Worm (Caenorhabditis elegans): Measurements from ENCODE around the gene T20D4.15.

- TF ChIP-seq klf-2 (GFP tag; conservative IDR thresholded peaks at IDR 0.05): no peak
- TF ChIP-seq ref-1 (GFP tag; conservative IDR thresholded peaks at IDR 0.05): no peak
- TF ChIP-seq flt-1 (GFP tag; IDR thresholded peaks at IDR 0.05): no peak
- TF ChIP-seq cog-1 (tag; optimal IDR thresholded peaks at IDR 0.05): no peak
- no peak for TF ChIP-seq ztf-29 (GFP tag; IDR thresholded peaks at IDR 0.05)
- no peak for TF ChIP-seq med-1 (GFP tag; optimal IDR thresholded peaks at IDR 0.05; ENCODE audit: insufficient read depth)
- no peak for TF ChIP-seq ztf-23 (GFP tag; IDR thresholded peaks at IDR 0.05)
- no peak for TF ChIP-seq tab-1 (GFP tag; IDR thresholded peaks at IDR 0.05)
Observed at ce11 chrV:3347486-3347885, 47.1 kb downstream of the T20D4.15 start.

All from whole organism, midembryonic.